Worm (Caenorhabditis elegans) whole organism, L2 larva: ENCODE data around the gene fahd-1.

Source experiments
- C34F6.9 ChIP-seq: fragments of 150-350 bp; optimal IDR thresholded peaks from 2 replicates; lab custom pipeline; 2014; ENCODE audit warnings: missing biosample characterization, missing genetic modification characterization
- F13H6.1 ChIP-seq: sonication (generic microtip); optimal IDR thresholded peaks from 2 replicates; lab custom pipeline; 2016; ENCODE audit warnings: missing genetic modification characterization, missing compliant biosample characterization
- R02D3.7 ChIP-seq: fragments of 150-350 bp; optimal IDR thresholded peaks from 2 replicates; lab custom pipeline; 2014; ENCODE audit warnings: missing biosample characterization, missing genetic modification characterization
- Y55F3AM.14 ChIP-seq: fragments of 200-800 bp; sonication (Bioruptor generic); optimal IDR thresholded peaks from 2 replicates; lab custom pipeline; 2018; ENCODE audit warnings: mild to moderate bottlenecking, missing genetic modification characterization, missing compliant biosample characterization
- alr-1 ChIP-seq: fragments of 150-350 bp; optimal IDR thresholded peaks from 2 replicates; lab custom pipeline; 2014; ENCODE audit warnings: missing biosample characterization, missing genetic modification characterization
- aly-2 ChIP-seq: fragments of 150-350 bp; optimal IDR thresholded peaks from 2 replicates; lab custom pipeline; 2014; ENCODE audit warnings: missing biosample characterization, missing genetic modification characterization
- blmp-1 ChIP-seq: sonication (generic microtip); optimal IDR thresholded peaks from 2 replicates; lab custom pipeline; 2017; ENCODE audit warnings: missing genetic modification characterization, mild to moderate bottlenecking, missing compliant biosample characterization, antibody characterized with exemption, moderate library complexity; ENCODE audit not compliant: insufficient read depth
- ceh-16 ChIP-seq: fragments of 150-350 bp; optimal IDR thresholded peaks from 2 replicates; lab custom pipeline; 2014; ENCODE audit warnings: missing biosample characterization, missing genetic modification characterization
- ceh-82 ChIP-seq: fragments of 150-350 bp; optimal IDR thresholded peaks from 2 replicates; lab custom pipeline; 2014; ENCODE audit warnings: missing biosample characterization, missing genetic modification characterization
- dmd-4 ChIP-seq: sonication (generic microtip); optimal IDR thresholded peaks from 2 replicates; lab custom pipeline; 2017; ENCODE audit warnings: missing biosample characterization, missing genetic modification characterization
- egl-27 ChIP-seq: sonication (generic microtip); optimal IDR thresholded peaks from 3 replicates; lab custom pipeline; 2017; ENCODE audit warnings: missing biosample characterization, missing genetic modification reagents, missing genetic modification characterization
- elt-3 ChIP-seq: sonication (generic microtip); optimal IDR thresholded peaks from 2 replicates; lab custom pipeline; 2017; ENCODE audit warnings: missing biosample characterization, missing genetic modification characterization
- fos-1 ChIP-seq: fragments of 150-350 bp; optimal IDR thresholded peaks from 2 replicates; lab custom pipeline; 2014; ENCODE audit warnings: missing biosample characterization, missing genetic modification characterization
- gmeb-1 ChIP-seq: fragments of 150-350 bp; optimal IDR thresholded peaks from 2 replicates; lab custom pipeline; 2014; ENCODE audit warnings: missing biosample characterization, missing genetic modification characterization
- lin-11 ChIP-seq: fragments of 150-350 bp; sonication (generic microtip); optimal IDR thresholded peaks from 2 replicates; lab custom pipeline; 2014; ENCODE audit warnings: missing biosample characterization, missing genetic modification characterization, inconsistent platforms, mixed read lengths
- lin-13 ChIP-seq: fragments of 150-350 bp; optimal IDR thresholded peaks from 2 replicates; lab custom pipeline; 2014; ENCODE audit warnings: missing biosample characterization, missing genetic modification reagents, missing genetic modification characterization
- lsy-2 ChIP-seq, 2 experiments: fragments of 150-350 bp in 1 of 2; sonication (generic microtip) in 1 of 2; optimal IDR thresholded peaks; 2 replicates each; lab custom pipeline; 2014 to 2017; ENCODE audit warnings: missing biosample characterization in 2 of 2, missing genetic modification characterization in 2 of 2
- mab-5 ChIP-seq: fragments of 150-350 bp; optimal IDR thresholded peaks from 2 replicates; lab custom pipeline; 2014; ENCODE audit warnings: missing biosample characterization, missing genetic modification characterization
- mdl-1 ChIP-seq, 2 experiments: fragments of 150-350 bp in 1 of 2; sonication (generic microtip) in 1 of 2; optimal IDR thresholded peaks; 2 replicates each; lab custom pipeline; 2017; ENCODE audit warnings: missing biosample characterization in 2 of 2, missing genetic modification characterization in 2 of 2
- nhr-10 ChIP-seq: sonication (generic microtip); optimal IDR thresholded peaks from 2 replicates; lab custom pipeline; 2017; ENCODE audit warnings: missing biosample characterization, missing genetic modification characterization
- nhr-11 ChIP-seq: fragments of 150-350 bp; optimal IDR thresholded peaks from 2 replicates; lab custom pipeline; 2014; ENCODE audit warnings: missing biosample characterization, missing genetic modification characterization
- nhr-129 ChIP-seq: fragments of 150-350 bp; optimal IDR thresholded peaks from 2 replicates; lab custom pipeline; 2014; ENCODE audit warnings: missing biosample characterization, missing genetic modification characterization
- nhr-21 ChIP-seq: fragments of 150-350 bp; optimal IDR thresholded peaks from 2 replicates; lab custom pipeline; 2014; ENCODE audit warnings: missing biosample characterization, missing genetic modification characterization
- nhr-23 ChIP-seq: fragments of 150-350 bp; optimal IDR thresholded peaks from 2 replicates; lab custom pipeline; 2014; ENCODE audit warnings: missing biosample characterization, missing genetic modification reagents, missing genetic modification characterization
- nhr-25 ChIP-seq: fragments of 150-350 bp; sonication (generic microtip); optimal IDR thresholded peaks from 3 replicates; lab custom pipeline; 2014; ENCODE audit warnings: missing biosample characterization, missing genetic modification characterization
- nhr-6 ChIP-seq: fragments of 150-350 bp; optimal IDR thresholded peaks from 2 replicates; lab custom pipeline; 2014; ENCODE audit warnings: missing biosample characterization, missing genetic modification characterization
- nhr-77 ChIP-seq: fragments of 150-350 bp; optimal IDR thresholded peaks from 2 replicates; lab custom pipeline; 2014; ENCODE audit warnings: missing biosample characterization, missing genetic modification characterization
- peb-1 ChIP-seq: fragments of 150-350 bp; optimal IDR thresholded peaks from 2 replicates; lab custom pipeline; 2014; ENCODE audit warnings: missing biosample characterization, missing genetic modification characterization
- sem-4 ChIP-seq: fragments of 150-350 bp; optimal IDR thresholded peaks from 2 replicates; lab custom pipeline; 2014; ENCODE audit warnings: missing biosample characterization, missing genetic modification reagents, missing genetic modification characterization
- skn-1 ChIP-seq: sonication (generic microtip); optimal IDR thresholded peaks from 2 replicates; lab custom pipeline; 2017; ENCODE audit warnings: missing biosample characterization, missing genetic modification characterization
- sma-3 ChIP-seq: sonication (generic microtip); optimal IDR thresholded peaks from 2 replicates; lab custom pipeline; 2016; ENCODE audit warnings: missing genetic modification reagents, missing genetic modification characterization, missing compliant biosample characterization
- sma-9 ChIP-seq, 2 experiments: fragments of 150-350 bp in 1 of 2; sonication (generic microtip) in 1 of 2; optimal IDR thresholded peaks; 2 replicates each; lab custom pipeline; 2014 to 2016; ENCODE audit warnings: missing genetic modification characterization in 2 of 2, mild to moderate bottlenecking in 1 of 2, missing biosample characterization in 1 of 2, missing compliant biosample characterization in 1 of 2, missing genetic modification reagents in 1 of 2, moderate library complexity in 1 of 2
- snpc-4 ChIP-seq: fragments of 150-350 bp; optimal IDR thresholded peaks from 2 replicates; lab custom pipeline; 2014; ENCODE audit warnings: missing biosample characterization, missing genetic modification characterization
- unc-39 ChIP-seq: fragments of 150-350 bp; optimal IDR thresholded peaks from 2 replicates; lab custom pipeline; 2014; ENCODE audit warnings: missing biosample characterization, missing genetic modification characterization
- unc-55 ChIP-seq: fragments of 150-350 bp; sonication (generic microtip); optimal IDR thresholded peaks from 3 replicates; lab custom pipeline; 2014; ENCODE audit warnings: missing biosample characterization, missing genetic modification reagents, missing genetic modification characterization
- unc-62 ChIP-seq: fragments of 150-350 bp; optimal IDR thresholded peaks from 2 replicates; lab custom pipeline; 2014; ENCODE audit warnings: missing biosample characterization, missing genetic modification reagents, missing genetic modification characterization
- zag-1 ChIP-seq: fragments of 150-350 bp; optimal IDR thresholded peaks from 2 replicates; lab custom pipeline; 2014; ENCODE audit warnings: missing biosample characterization, missing genetic modification characterization
- ztf-1 ChIP-seq: fragments of 200-800 bp; sonication (Bioruptor generic); conservative IDR thresholded peaks from 2 replicates; pipeline ENCODE4 v1.3.6; 2022; ENCODE audit warnings: missing genetic modification characterization, missing compliant biosample characterization
- ztf-11 ChIP-seq: sonication (generic microtip); optimal IDR thresholded peaks from 2 replicates; lab custom pipeline; 2017; ENCODE audit warnings: missing biosample characterization, missing genetic modification characterization
- ztf-4 ChIP-seq: fragments of 150-350 bp; optimal IDR thresholded peaks from 2 replicates; lab custom pipeline; 2014; ENCODE audit warnings: missing biosample characterization, missing genetic modification characterization

fahd-1 gene

DNA sequence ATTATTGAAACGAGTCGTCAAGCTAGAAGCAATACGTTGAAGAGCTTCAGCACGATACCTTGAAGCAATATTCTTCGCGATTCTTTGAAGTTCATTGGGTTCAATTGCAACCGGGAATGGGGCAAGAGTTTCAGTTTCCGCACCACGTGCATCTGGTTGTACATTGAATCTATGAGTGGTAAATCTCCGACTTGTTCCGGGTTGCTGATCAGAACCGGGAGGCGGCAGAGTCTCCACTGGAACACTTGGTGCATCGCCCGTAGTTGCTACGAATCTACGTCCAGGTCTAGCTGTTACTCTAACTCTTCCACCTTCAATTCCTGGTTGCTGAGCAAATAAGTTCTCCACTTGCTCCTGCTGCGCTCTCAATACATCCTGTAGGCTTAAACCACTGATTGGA, 3.0 kb upstream of the fahd-1 start:
- TF ChIP-seq unc-55 (GFP tag; lab: Kevin White, UChicago) (no peak), nhr-77 (no peak), sma-3 (GFP tag; lab: Kevin White, UChicago) (no peak), fos-1 (tag; lab: Kevin White, UChicago) (no peak), lin-11 (no peak), nhr-11 (tag; lab: Kevin White, UChicago) (no peak), gmeb-1 (no peak), nhr-21 (tag; lab: Kevin White, UChicago) (no peak), unc-62 (GFP tag; lab: Kevin White, UChicago) (no peak), F13H6.1 (tag; lab: Kevin White, UChicago) (no peak)

DNA sequence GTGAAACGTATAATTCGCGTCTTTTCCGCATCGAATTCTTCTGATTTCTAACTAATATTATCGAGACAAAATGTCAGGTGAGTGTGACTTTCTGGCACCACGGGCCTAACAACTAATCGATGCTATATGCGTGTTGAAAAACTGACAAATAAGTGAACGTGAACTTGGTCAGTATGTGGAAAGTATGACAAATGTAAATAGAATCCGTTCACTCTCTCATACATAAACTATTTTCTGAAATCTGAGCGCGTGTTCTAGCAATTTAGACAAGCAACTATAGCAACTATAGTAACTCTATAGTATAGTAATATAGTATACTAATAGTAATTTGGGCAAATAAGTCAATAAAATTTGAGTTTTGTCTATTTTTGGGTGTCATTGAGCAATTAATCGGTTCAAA, 277 bp downstream of the fahd-1 start:
- no peak for TF ChIP-seq ztf-11 (tag; lab: Kevin White, UChicago)
- no peak for TF ChIP-seq nhr-10 (tag; lab: Kevin White, UChicago)
- no peak for TF ChIP-seq ztf-1 (GFP tag; lab: Robert Waterston, UW)
- TF ChIP-seq lin-13: no peak
- no peak for TF ChIP-seq ztf-4 (tag; lab: Kevin White, UChicago)
- no peak for TF ChIP-seq sma-3 (GFP tag; lab: Kevin White, UChicago)
- TF ChIP-seq nhr-129: no peak
- TF ChIP-seq ceh-16: no peak
- no peak for TF ChIP-seq nhr-77
- no peak for TF ChIP-seq nhr-25 (tag; lab: Kevin White, UChicago)
- no peak for TF ChIP-seq unc-39
- TF ChIP-seq aly-2 (tag; lab: Kevin White, UChicago): no peak
- TF ChIP-seq, all 48 proteins: peak for 0

DNA sequence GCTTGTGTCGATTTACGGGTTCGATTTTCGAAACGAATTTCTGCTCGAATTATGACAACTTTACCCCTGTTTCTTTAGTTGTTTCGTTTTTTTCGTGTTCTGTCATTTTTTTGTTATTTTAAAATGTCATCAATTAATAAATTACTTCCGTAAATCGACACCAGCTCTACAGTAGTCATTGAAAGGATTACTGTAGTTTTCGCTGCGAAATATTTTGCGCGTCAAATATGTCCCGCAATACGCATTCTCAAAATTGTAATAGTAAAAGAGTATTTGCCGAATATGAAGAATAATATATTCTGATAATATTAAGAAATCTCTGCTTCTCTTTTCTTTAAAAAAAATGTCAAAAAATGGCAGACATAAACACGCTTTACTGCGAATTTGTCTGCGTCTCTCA, 1.2 kb downstream of the fahd-1 start:
- TF ChIP-seq peb-1 (tag; lab: Kevin White, UChicago) (no peak), mdl-1 (tag; optimal IDR thresholded peaks at IDR 0.05; lab: Kevin White, UChicago) (no peak), lsy-2 (tag; optimal IDR thresholded peaks at IDR 0.05; lab: Kevin White, UChicago) (no peak), egl-27 (no peak), nhr-77 (no peak), elt-3 (no peak), sem-4 (tag; lab: Kevin White, UChicago) (no peak), nhr-10 (tag; lab: Kevin White, UChicago) (no peak), sma-9 (GFP tag; optimal IDR thresholded peaks at IDR 0.05; lab: Kevin White, UChicago) (no peak), sma-9 (tag; optimal IDR thresholded peaks at IDR 0.05; lab: Kevin White, UChicago) (no peak), unc-39 (no peak), nhr-11 (tag; lab: Kevin White, UChicago) (no peak), zag-1 (tag; lab: Kevin White, UChicago) (no peak), dmd-4 (no peak), R02D3.7 (tag; lab: Kevin White, UChicago) (no peak)

DNA sequence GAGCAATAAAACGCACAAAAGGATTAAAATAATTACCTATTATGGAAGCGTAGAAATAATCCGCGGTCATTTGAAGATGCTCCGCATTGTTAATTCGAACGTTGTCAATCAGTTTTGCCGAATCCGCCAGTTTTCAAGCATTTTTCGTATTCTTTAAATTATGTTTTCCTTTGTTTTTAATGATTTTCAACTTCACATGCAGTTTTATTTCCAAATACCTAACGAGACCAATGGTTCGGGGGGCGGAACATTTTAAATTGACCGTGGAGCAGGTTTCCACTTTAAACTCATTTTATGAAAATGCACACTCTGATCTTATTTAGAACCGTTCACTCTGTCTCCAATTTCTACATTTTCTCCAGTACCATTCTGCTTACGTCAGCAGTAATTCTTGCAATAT, 2.7 kb downstream of the fahd-1 start, which contains the start of gene ZK688.4:
ZK688.4 (plus strand) TSS at position 301 of the 400 bp plus-strand sequence.
- TF ChIP-seq egl-27 (no peak), ztf-1 (GFP tag; lab: Robert Waterston, UW) (no peak), nhr-77 (no peak), ceh-82 (tag; lab: Kevin White, UChicago) (no peak), nhr-21 (tag; lab: Kevin White, UChicago) (no peak), C34F6.9 (tag; lab: Kevin White, UChicago) (no peak), sma-9 (GFP tag; optimal IDR thresholded peaks at IDR 0.05; lab: Kevin White, UChicago) (no peak), sma-9 (tag; optimal IDR thresholded peaks at IDR 0.05; lab: Kevin White, UChicago) (no peak), nhr-10 (tag; lab: Kevin White, UChicago) (no peak), zag-1 (tag; lab: Kevin White, UChicago) (no peak), ztf-11 (tag; lab: Kevin White, UChicago) (no peak), F13H6.1 (tag; lab: Kevin White, UChicago) (no peak), mdl-1 (tag; optimal IDR thresholded peaks at IDR 0.05; lab: Kevin White, UChicago) (no peak), nhr-23 (tag; lab: Kevin White, UChicago) (no peak), nhr-11 (tag; lab: Kevin White, UChicago) (no peak), lin-11 (no peak), unc-39 (no peak), elt-3 (no peak)

DNA sequence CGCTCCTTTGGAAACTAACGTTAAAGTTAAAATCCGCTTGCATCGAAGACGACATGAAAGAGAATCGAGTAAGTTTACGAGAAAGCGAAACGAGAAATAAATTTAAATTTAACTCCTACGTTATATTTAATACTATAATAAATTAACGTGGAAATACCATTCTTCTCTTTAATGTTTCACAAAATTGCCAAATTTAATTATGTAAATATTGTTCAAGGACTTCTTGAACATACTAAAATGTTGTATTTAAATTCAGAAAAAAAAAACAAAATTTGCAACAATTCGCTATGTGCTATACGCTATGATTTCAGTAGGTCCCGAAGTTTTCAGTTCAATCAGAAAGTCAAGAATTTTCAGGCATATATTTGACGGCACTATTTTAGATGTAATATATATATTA, 4.9 kb downstream of the fahd-1 start, which contains the start of gene ZK688.10:
ZK688.10 (minus strand) TSS at position 101 of the 400 bp plus-strand sequence.
- TF ChIP-seq Y55F3AM.14 (GFP tag; lab: Kevin White, UChicago) (no peak), mab-5 (no peak), elt-3 (no peak), sma-3 (GFP tag; lab: Kevin White, UChicago) (no peak), ztf-4 (tag; lab: Kevin White, UChicago) (no peak), nhr-6 (tag; lab: Kevin White, UChicago) (no peak), lsy-2 (tag; optimal IDR thresholded peaks at IDR 0.05; lab: Kevin White, UChicago) (no peak), skn-1 (no peak), R02D3.7 (tag; lab: Kevin White, UChicago) (no peak), snpc-4 (tag; lab: Kevin White, UChicago) (no peak), alr-1 (tag; lab: Kevin White, UChicago) (no peak), unc-55 (GFP tag; lab: Kevin White, UChicago) (no peak), blmp-1 (tag; lab: Kevin White, UChicago) (no peak)
